Fruit fly (Drosophila melanogaster): ENCODE measurements around the gene CG14095.

The CG14095 gene

DNA sequence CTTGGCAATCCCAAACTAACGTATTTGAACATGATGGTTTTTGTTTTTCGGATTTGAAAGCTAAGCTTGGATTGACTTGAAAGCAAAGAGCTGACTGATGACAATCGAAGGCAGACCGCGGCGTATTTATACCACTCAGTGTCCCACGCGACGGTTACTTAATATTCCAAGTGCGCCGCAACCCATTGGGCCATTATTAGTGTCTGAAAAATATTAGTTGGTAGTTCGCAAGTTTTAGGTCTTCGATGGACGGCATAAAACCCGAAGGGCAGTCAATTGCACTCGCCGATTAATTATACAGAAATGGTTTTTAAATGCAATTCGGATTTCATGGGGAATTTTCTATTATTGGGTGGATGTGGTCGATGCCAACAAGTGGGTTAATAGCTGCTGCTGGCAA, at the start of gene CG14095:
TSS of gene CG14095 (minus strand) at position 101 of the 400 bp plus-strand sequence.
- no peak for TF ChIP-seq ss (GFP tag; optimal IDR thresholded peaks at IDR 0.05)
- no peak for TF ChIP-seq CG34406 (GFP tag; optimal IDR thresholded peaks at IDR 0.05)
- no peak for TF ChIP-seq CG6163 (GFP tag; IDR thresholded peaks at IDR 0.05)
- no peak for TF ChIP-seq achi (GFP tag; optimal IDR thresholded peaks at IDR 0.05)
- TF ChIP-seq CG8632 (GFP tag; optimal IDR thresholded peaks at IDR 0.05), result no peak
- TF ChIP-seq CG8119 (GFP tag; IDR thresholded peaks at IDR 0.05), result no peak
- TF ChIP-seq CG1621 (tag; optimal IDR thresholded peaks at IDR 0.05), result no peak
- TF ChIP-seq CG3032 (tag; optimal IDR thresholded peaks at IDR 0.05), result no peak
- TF ChIP-seq Sox15 (GFP tag; optimal IDR thresholded peaks at IDR 0.05), result no peak
- TF ChIP-seq topi (GFP tag; optimal IDR thresholded peaks at IDR 0.05), result no peak
- TF ChIP-seq Hr39 (GFP tag; optimal IDR thresholded peaks at IDR 0.05), result no peak
- TF ChIP-seq CG6276 (GFP tag; optimal IDR thresholded peaks at IDR 0.05), result no peak
- no peak for TF ChIP-seq CG9139 (GFP tag; optimal IDR thresholded peaks at IDR 0.05)
- no peak for TF ChIP-seq CG8319 (GFP tag; optimal IDR thresholded peaks at IDR 0.05)
- no peak for TF ChIP-seq Met (GFP tag; optimal IDR thresholded peaks at IDR 0.05)
- TF ChIP-seq svp (GFP tag), result no peak
- no peak for TF ChIP-seq CG4318 (GFP tag; optimal IDR thresholded peaks at IDR 0.05)
- TF ChIP-seq Eip75B (GFP tag; optimal IDR thresholded peaks at IDR 0.05), result no peak
- no peak for TF ChIP-seq Hr38 (GFP tag; optimal IDR thresholded peaks at IDR 0.05)

DNA sequence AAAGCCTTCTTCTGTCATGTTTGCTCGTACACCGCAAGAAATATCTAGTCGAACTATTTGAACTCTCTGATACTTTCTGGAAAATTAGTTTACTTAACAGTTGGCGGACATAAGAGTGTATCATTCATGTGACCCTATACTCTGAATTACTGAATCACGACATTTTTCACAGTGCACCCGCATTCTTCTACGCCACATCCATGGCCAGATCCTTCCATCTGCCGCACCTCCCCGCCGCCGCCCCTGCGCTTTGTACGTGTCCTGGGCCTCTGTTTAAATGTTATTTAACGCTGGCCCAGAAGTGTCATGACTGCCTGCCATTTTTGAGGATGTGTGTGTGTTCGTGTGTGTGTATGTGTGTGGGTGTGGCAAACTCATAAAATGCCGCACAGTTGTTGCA, 48.1 kb upstream of the CG14095 start:
- TF ChIP-seq svp (GFP tag) (peak; percentile 22), cyc (GFP tag; optimal IDR thresholded peaks at IDR 0.05) (no peak)

DNA sequence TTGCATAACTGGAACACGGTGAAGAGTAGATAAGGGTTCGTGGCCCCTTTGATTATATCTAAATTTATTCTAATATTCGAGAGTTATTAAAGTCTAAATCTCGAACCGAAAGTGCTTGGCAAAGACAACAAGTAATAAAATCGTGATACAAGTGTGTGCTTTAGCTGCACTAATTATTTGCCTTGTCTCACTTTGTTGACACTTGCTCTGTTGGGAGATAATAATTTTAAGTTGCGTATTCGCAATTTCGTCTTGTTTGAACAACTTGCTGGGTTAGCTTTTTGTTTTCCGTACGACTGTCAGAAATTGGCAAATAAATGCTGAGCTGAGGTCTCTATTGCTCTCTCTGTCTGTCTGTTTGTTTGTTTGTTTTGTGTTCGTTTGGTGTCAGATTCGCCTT, 40.2 kb upstream of the CG14095 start:
- TF ChIP-seq vri (GFP tag; optimal IDR thresholded peaks at IDR 0.05) (peak; percentile 15), Met (GFP tag; optimal IDR thresholded peaks at IDR 0.05) (no peak), Eip78C (GFP tag) (peak; percentile 38), fkh (GFP tag; optimal IDR thresholded peaks at IDR 0.05) (peak; percentile 78), Sox14 (GFP tag; optimal IDR thresholded peaks at IDR 0.05) (no peak)

DNA sequence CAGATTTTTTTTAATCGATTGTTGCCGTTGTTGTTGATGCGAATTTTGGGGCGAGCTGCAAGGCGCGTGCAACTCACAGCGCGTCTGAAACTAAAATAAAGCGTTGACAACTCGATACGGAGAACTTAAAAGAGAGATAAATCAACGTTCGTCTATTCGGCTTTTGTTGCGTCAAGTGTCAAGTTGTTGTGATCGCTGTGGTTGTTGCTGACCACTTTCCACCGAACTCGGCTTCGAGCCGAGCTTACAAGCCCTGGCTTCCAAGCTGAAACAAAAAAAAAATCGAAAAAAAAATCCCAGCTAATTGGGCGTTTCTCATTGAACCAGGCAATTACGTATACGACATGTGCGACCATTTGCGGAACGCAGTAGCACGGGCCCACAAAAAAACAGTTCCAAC, 39.2 kb upstream of the CG14095 start, which contains the start of gene CG9452:
TSS of gene CG9452 (minus strand) at position 101 of the 400 bp plus-strand sequence.
- TF ChIP-seq fd59A (GFP tag; optimal IDR thresholded peaks at IDR 0.05), result no peak
- TF ChIP-seq esn (GFP tag; optimal IDR thresholded peaks at IDR 0.05), result no peak
- no peak for TF ChIP-seq CG8319 (GFP tag; optimal IDR thresholded peaks at IDR 0.05)
- no peak for TF ChIP-seq Met (GFP tag; optimal IDR thresholded peaks at IDR 0.05)
- TF ChIP-seq CG7368 (GFP tag; optimal IDR thresholded peaks at IDR 0.05), result no peak

DNA sequence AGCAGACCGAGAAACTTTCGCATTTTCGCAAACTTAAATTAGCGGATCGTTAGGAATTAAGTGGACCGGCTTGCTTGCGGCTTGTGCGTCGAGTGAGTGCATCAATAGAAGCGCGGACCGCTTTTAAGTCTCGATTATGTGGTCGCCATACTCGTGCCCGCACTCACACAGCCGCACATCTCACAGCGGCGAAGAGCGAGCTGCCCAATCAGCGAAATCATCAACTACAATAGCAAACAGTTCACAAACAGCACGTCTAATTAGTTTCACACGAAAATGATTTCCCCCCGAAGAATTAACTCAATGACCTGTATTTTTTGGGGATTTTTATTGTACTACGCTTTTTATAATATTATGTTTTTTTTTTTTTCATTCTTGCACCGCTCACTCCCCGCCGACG, 36.1 kb upstream of the CG14095 start, which contains the start of gene CG9451:
TSS of gene CG9451 (minus strand) at position 101 of the 400 bp plus-strand sequence.
- TF ChIP-seq spab (GFP tag; optimal IDR thresholded peaks at IDR 0.05), result no peak
- no peak for TF ChIP-seq Hr38 (GFP tag; optimal IDR thresholded peaks at IDR 0.05)
- TF ChIP-seq CG9139 (GFP tag; optimal IDR thresholded peaks at IDR 0.05), result no peak
- no peak for TF ChIP-seq ss (GFP tag; optimal IDR thresholded peaks at IDR 0.05)
- TF ChIP-seq Sox15 (GFP tag; optimal IDR thresholded peaks at IDR 0.05), result no peak
- TF ChIP-seq lz (GFP tag; optimal IDR thresholded peaks at IDR 0.05), result no peak
- no peak for TF ChIP-seq CG32006 (GFP tag; optimal IDR thresholded peaks at IDR 0.05)
- TF ChIP-seq fkh (GFP tag; optimal IDR thresholded peaks at IDR 0.05), result no peak
- TF ChIP-seq dsx (GFP tag; optimal IDR thresholded peaks at IDR 0.05; ENCODE audit: poor library complexity, severe bottlenecking), result no peak
- TF ChIP-seq CG1621 (tag; optimal IDR thresholded peaks at IDR 0.05), result no peak
- TF ChIP-seq Eip93F (GFP tag; optimal IDR thresholded peaks at IDR 0.05), result no peak
- no peak for TF ChIP-seq CG31627 (GFP tag; optimal IDR thresholded peaks at IDR 0.05)
- TF ChIP-seq acj6 (GFP tag; optimal IDR thresholded peaks at IDR 0.05), result no peak
- no peak for TF ChIP-seq CG16779 (tag; optimal IDR thresholded peaks at IDR 0.05)
- TF ChIP-seq net (GFP tag; optimal IDR thresholded peaks at IDR 0.05), result no peak
- TF ChIP-seq CG34406 (GFP tag; optimal IDR thresholded peaks at IDR 0.05), result no peak
